Worm (Caenorhabditis elegans): Measurements from ENCODE around the gene egg-3.

DNA sequence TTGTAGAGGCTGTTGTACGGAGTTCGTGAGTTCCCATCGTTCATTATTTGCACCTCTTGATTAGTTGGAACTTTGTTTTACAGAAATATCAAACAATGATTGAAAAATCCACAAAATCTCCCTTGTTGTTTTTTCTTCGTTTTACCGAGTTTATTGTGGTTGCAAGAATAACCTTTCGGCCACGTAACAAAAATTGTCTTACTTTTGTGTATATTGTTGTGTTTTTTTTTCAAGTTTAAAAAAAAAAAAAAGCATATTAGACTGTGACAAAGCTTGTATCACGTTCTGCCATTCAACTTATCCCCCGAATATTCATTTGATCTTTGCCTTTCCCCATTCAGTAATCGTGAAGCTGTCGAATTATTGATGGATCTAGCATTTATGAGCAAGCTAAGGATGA lies 32.9 kb upstream of the egg-3 start, which contains the start of gene F44F4.10:
- TF ChIP-seq unc-39 (tag; optimal IDR thresholded peaks at IDR 0.05) (no peak), tbx-2 (tag; optimal IDR thresholded peaks at IDR 0.05) (no peak), jun-1 (tag; optimal IDR thresholded peaks at IDR 0.05) (no peak), pha-4 (tag; optimal IDR thresholded peaks at IDR 0.05) (no peak), pqm-1 (tag; optimal IDR thresholded peaks at IDR 0.05) (no peak), ceh-82 (tag; optimal IDR thresholded peaks at IDR 0.05) (no peak), nhr-77 (tag; optimal IDR thresholded peaks at IDR 0.05) (no peak), snpc-4 (tag; optimal IDR thresholded peaks at IDR 0.05) (no peak), ama-1 (optimal IDR thresholded peaks at IDR 0.05) (no peak), fkh-10 (GFP tag; optimal IDR thresholded peaks at IDR 0.05) (no peak), fos-1 (tag; optimal IDR thresholded peaks at IDR 0.05) (no peak), elt-3 (tag; optimal IDR thresholded peaks at IDR 0.05) (no peak), nhr-25 (tag; optimal IDR thresholded peaks at IDR 0.05) (no peak), aly-2 (tag; optimal IDR thresholded peaks at IDR 0.05) (no peak)
